Worm (Caenorhabditis elegans) whole organism, midembryonic: ENCODE results near the gene C25F9.16.

Experiments used
- T22C8.4 ChIP-seq: fragments of 200-800 bp; sonication (Bioruptor generic); IDR thresholded peaks from 2 replicates; pipeline ENCODE4 v1.3.6; 2022; ENCODE audit warnings: missing genetic modification characterization, missing compliant biosample characterization
- cog-1 ChIP-seq: sonication (generic microtip); optimal IDR thresholded peaks from 2 replicates; lab custom pipeline; 2016; ENCODE audit warnings: missing genetic modification characterization, missing compliant biosample characterization
- flt-1 ChIP-seq: fragments of 200-800 bp; sonication (Bioruptor generic); IDR thresholded peaks from 2 replicates; pipeline ENCODE4 v1.3.6; 2022; ENCODE audit warnings: missing genetic modification characterization, missing compliant biosample characterization
- klf-2 ChIP-seq: fragments of 200-800 bp; sonication (Bioruptor generic); conservative IDR thresholded peaks from 2 replicates; pipeline ENCODE4 v1.3.6; 2022; ENCODE audit warnings: missing genetic modification reagents, missing genetic modification characterization, missing compliant biosample characterization
- med-1 ChIP-seq: sonication (generic microtip); optimal IDR thresholded peaks from 2 replicates; lab custom pipeline; 2017; ENCODE audit warnings: missing genetic modification characterization, mild to moderate bottlenecking, missing compliant biosample characterization, antibody characterized with exemption, missing genetic modification reagents; ENCODE audit not compliant: insufficient read depth
- ref-1 ChIP-seq: fragments of 200-800 bp; sonication (Bioruptor generic); conservative IDR thresholded peaks from 2 replicates; pipeline ENCODE4 v1.3.6; 2022; ENCODE audit warnings: missing genetic modification reagents, missing genetic modification characterization, missing compliant biosample characterization
- tab-1 ChIP-seq: fragments of 200-800 bp; sonication (Bioruptor generic); IDR thresholded peaks from 2 replicates; pipeline ENCODE4 v1.3.6; 2022; ENCODE audit warnings: missing genetic modification characterization, missing compliant biosample characterization
- ztf-23 ChIP-seq: fragments of 200-800 bp; sonication (Bioruptor generic); IDR thresholded peaks from 2 replicates; pipeline ENCODE4 v1.3.6; 2022; ENCODE audit warnings: missing genetic modification reagents, missing genetic modification characterization, missing compliant biosample characterization
- ztf-29 ChIP-seq: fragments of 200-800 bp; sonication (Bioruptor generic); IDR thresholded peaks from 2 replicates; pipeline ENCODE4 v1.3.6; 2022; ENCODE audit warnings: missing genetic modification reagents, missing genetic modification characterization, missing compliant biosample characterization

The C25F9.16 gene

DNA sequence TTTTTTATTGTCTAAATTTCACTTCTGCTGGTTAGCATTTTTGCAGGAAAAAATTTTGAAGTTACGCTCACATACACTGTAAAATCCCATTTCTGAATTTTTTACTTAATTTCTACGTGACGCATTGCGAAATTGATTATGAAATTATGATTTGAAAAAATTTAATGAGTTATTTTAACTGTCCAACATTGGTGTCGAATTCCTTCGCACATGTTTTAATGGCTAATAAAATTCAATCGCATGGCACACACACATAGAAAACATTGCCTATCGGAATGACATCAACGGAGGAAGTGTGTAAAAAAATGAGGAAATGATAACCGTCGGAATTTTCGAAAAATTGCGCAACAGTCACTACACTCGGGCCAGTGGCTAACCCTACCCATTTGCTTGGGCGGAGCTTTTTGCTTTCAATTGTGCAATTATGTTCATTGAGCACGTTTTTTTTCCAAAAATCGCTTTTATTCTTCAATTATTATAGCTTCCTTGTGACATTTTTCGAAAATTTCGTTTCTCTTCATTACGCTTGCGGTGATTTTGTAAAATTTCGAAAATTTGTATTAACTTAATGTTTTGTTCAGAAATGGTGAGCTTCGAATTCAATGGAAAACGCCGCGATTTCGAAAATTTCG lies at the start of gene C25F9.16:
Gene C25F9.16 (plus strand): TSS at position 582 of the 632 bp plus-strand sequence.
- TF ChIP-seq flt-1 (no peak), ztf-23 (GFP tag; lab: Robert Waterston, UW) (no peak), T22C8.4 (no peak), klf-2 (GFP tag; lab: Robert Waterston, UW) (no peak), ztf-29 (no peak), cog-1 (tag; lab: Kevin White, UChicago) (no peak), med-1 (GFP tag; lab: Kevin White, UChicago) (no peak), ref-1 (no peak)

ce11 chrV:19390029-19390428 lies 44.2 kb upstream of the C25F9.16 start, which contains the start of gene slcr-46.2:
TSS of gene slcr-46.2 (minus strand) at chrV:19390129.
- no peak for TF ChIP-seq flt-1

DNA sequence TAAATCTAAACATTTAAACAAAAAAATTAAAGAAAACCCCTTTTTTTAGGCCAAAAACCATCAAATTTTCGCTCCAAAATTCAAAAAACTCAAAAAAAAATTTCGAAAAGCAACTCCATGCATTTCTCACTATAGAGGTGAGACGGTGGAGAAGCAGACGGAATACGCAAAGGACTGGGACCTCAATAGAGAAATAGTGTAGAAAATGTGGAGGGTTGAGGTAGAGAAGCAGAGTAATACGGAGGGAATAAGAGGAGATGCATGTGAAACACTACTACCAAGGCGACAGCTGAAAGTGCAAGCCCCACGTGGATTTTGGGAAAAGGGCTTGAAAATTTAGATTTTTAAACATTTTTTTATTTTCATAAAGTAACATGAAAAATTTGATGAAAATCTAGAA lies 42.9 kb upstream of the C25F9.16 start:
- no peak for TF ChIP-seq flt-1
- TF ChIP-seq tab-1, result no peak
- TF ChIP-seq klf-2 (GFP tag; lab: Robert Waterston, UW), result no peak
- no peak for TF ChIP-seq T22C8.4
- TF ChIP-seq ztf-29, result no peak
- no peak for TF ChIP-seq ztf-23 (GFP tag; lab: Robert Waterston, UW)
- no peak for TF ChIP-seq ref-1

DNA sequence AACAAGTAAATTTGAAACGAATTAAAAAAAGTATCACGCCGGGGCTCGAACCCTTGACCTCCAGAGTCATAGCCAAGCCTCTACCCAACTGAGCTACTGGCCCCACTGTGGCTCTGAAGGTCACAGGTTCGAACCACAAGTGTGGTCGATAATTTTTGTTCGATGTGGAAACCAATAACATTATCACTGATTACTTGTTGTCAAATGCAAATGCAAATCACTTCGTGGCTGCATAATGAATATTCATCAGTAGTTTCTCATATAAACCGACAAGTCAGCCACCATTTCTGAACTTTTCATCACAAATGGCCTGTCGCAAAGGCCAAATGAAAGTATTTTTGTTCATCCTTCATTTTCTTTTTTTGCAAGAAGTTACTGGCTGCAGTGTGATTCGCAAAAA lies 39.4 kb upstream of the C25F9.16 start, which contains the start of gene C25F9.8:
Gene C25F9.8 (plus strand): TSS at position 301 of the 400 bp plus-strand sequence.
- TF ChIP-seq med-1 (GFP tag; lab: Kevin White, UChicago), result no peak
- TF ChIP-seq cog-1 (tag; lab: Kevin White, UChicago), result no peak
- TF ChIP-seq ref-1, result no peak
- no peak for TF ChIP-seq flt-1
- TF ChIP-seq T22C8.4, result no peak
- TF ChIP-seq ztf-29, result no peak
- no peak for TF ChIP-seq klf-2 (GFP tag; lab: Robert Waterston, UW)
- no peak for TF ChIP-seq ztf-23 (GFP tag; lab: Robert Waterston, UW)
- no peak for TF ChIP-seq tab-1

DNA sequence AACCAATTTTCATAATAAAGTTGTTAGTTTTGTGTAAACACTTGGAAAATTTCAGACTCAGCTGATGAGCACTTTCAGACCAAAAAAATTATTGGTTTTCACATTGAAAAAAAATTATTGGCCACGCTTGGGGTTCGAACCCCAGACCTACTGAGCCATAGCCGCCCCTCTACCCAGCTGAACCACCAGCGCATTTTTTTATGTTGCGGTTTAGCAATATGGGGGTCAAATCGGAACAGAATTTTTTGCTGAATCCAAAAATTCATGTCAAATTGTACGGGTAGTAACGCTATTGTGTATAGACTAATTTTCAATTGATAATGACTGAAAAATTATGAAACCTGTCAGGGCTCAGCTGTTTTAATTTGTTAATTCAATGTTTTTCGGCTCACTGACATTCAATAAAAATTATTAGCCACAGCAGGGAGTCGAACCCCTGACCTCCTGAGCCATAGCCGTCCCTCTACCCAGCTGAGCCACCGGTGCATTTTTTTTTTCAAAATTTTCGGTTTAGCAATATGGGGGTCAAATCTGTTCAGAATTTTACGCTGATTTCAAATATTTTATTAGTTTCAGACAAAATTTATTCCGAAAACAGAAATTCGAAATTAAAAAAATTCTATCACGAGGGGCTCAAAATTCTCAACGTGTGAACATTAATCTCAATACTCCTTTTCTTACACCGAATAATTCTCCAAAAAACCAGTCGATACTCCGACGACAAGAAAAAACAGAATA lies 37.4 kb upstream of the C25F9.16 start:
- TF ChIP-seq flt-1 (no peak), ztf-29 (no peak), ztf-23 (GFP tag; lab: Robert Waterston, UW) (no peak), ref-1 (no peak), cog-1 (tag; lab: Kevin White, UChicago) (no peak), tab-1 (no peak), klf-2 (GFP tag; lab: Robert Waterston, UW) (no peak), med-1 (GFP tag; lab: Kevin White, UChicago) (no peak), T22C8.4 (no peak)

DNA sequence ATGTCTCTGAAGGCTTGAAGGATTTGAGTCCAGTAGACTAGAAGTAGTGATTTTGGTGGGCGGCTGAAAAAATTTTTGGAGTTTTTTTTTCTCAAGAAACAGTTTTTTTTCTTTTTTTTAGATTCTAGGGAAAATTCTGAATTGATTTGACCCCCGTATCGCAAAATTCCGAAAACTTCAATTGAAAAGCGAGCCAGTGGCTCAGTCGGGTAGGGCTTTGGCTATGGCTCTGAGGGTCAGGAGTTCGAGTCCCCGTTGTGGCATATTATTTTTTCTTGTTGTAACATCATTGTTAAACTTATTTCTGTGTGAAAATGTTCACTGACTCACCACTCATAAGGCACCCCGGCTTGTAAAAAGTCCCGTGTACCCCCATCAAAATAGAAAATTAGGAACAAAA lies 35.8 kb upstream of the C25F9.16 start:
- no peak for TF ChIP-seq ref-1
- TF ChIP-seq med-1 (GFP tag; lab: Kevin White, UChicago), result no peak
- TF ChIP-seq ztf-29, result no peak

DNA sequence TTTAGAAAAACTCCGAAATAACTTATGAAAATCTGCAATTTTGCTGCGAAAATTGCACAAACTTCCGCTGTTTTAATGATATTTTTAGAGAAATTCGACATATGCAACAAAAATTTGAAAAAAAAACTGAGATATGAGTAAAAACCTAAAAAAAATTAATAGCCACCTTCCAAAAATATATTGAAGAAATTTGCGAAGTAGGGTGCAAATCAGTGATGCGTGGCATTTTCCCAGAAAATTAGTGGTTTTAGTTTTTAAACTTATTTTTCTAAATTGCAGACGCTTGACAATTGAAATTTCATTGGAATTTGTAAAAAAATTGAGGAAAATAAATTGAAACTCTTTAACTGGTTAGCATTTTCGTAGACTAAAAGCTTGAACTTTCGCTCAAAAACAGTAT lies 35.3 kb upstream of the C25F9.16 start, which contains the start of gene C25F9.13:
Gene C25F9.13 (minus strand): TSS at position 101 of the 400 bp plus-strand sequence.
- TF ChIP-seq T22C8.4 (no peak), klf-2 (GFP tag; lab: Robert Waterston, UW) (no peak), tab-1 (no peak), ztf-23 (GFP tag; lab: Robert Waterston, UW) (no peak), ref-1 (no peak), flt-1 (no peak), cog-1 (tag; lab: Kevin White, UChicago) (no peak)

- no peak for TF ChIP-seq med-1 (GFP tag; lab: Kevin White, UChicago)
- no peak for TF ChIP-seq tab-1
- TF ChIP-seq flt-1, result no peak
- TF ChIP-seq ztf-23 (GFP tag; lab: Robert Waterston, UW), result no peak
Measured at ce11 chrV:19400619-19401018, 33.6 kb upstream of the C25F9.16 start, which contains the start of gene srw-86. TSS of gene srw-86 (minus strand) at chrV:19400719.

ce11 chrV:19401429-19401828 lies 32.8 kb upstream of the C25F9.16 start:
- TF ChIP-seq ztf-23 (GFP tag; lab: Robert Waterston, UW), result no peak
- TF ChIP-seq ref-1, result no peak
- no peak for TF ChIP-seq tab-1
- TF ChIP-seq T22C8.4, result no peak
- no peak for TF ChIP-seq flt-1
- TF ChIP-seq cog-1 (tag; lab: Kevin White, UChicago), result no peak
- no peak for TF ChIP-seq klf-2 (GFP tag; lab: Robert Waterston, UW)
- TF ChIP-seq ztf-29, result no peak
- no peak for TF ChIP-seq med-1 (GFP tag; lab: Kevin White, UChicago)

ce11 chrV:19402855-19403254 lies 31.3 kb upstream of the C25F9.16 start, which contains the start of gene C25F9.12:
TSS of gene C25F9.12 (minus strand) at chrV:19402955.
- no peak for TF ChIP-seq cog-1 (tag; lab: Kevin White, UChicago)
- no peak for TF ChIP-seq tab-1
- no peak for TF ChIP-seq ref-1
- no peak for TF ChIP-seq flt-1
- TF ChIP-seq ztf-23 (GFP tag; lab: Robert Waterston, UW), result no peak
- no peak for TF ChIP-seq ztf-29
- no peak for TF ChIP-seq klf-2 (GFP tag; lab: Robert Waterston, UW)
- no peak for TF ChIP-seq med-1 (GFP tag; lab: Kevin White, UChicago)
- no peak for TF ChIP-seq T22C8.4
